Worm (Caenorhabditis elegans) whole organism, L4/young adult: Measurements from ENCODE around the gene T05A7.1.
A peak's percentile ranks its signal among the peaks of the same experiment; 100 is the strongest.

ENCODE experiments used
- W03F9.2 ChIP-seq: fragments of 150-350 bp; optimal IDR thresholded peaks from 2 replicates; lab custom pipeline; 2014; ENCODE audit warnings: missing biosample characterization, missing genetic modification characterization
- dao-5 ChIP-seq: sonication (generic microtip); optimal IDR thresholded peaks from 2 replicates; lab custom pipeline; 2016; ENCODE audit warnings: missing genotype, missing genetic modification characterization, moderate library complexity, missing compliant biosample characterization
- him-1 ChIP-seq: sonication (generic microtip); optimal IDR thresholded peaks from 2 replicates; lab custom pipeline; 2016; ENCODE audit warnings: missing genotype, missing genetic modification reagents, missing genetic modification characterization, missing compliant biosample characterization

Gene T05A7.1

DNA sequence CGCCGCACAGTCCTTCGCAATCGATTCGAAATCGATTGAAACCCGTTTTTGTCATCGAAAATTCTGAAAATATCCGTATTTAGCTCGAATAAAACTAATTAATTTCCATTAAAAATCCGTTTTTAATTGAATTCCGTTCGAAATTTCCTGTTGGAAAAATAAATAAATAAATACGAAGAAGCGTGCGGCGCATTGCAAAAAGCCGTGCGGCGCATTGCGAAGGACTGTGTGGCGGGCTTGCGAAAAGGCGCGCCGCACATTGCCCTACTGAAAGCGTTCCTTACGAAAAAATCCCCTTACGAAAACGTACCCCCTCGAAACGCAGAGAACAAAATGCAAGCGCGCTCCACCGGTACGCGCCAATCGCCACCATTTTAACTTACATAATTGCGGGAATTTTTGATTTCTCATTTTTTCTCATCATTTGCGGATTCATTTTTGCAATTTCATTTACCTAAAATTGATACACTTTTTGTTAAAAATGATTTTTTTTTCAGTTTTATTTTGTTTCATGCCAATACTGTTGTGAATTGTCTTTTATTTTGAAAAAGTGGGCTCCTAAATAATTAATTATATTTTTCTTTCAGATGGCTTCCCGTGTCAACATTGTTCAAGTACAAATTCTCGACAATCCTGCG is 23.6 kb downstream of the T05A7.1 start, which contains the start of gene unc-85:
Gene unc-85 (plus strand): TSS at position 588 of the 638 bp plus-strand sequence.
- peak; percentile 8 for TF ChIP-seq W03F9.2 (tag; lab: Kevin White, UChicago)
- peak; percentile 34 for TF ChIP-seq him-1

DNA sequence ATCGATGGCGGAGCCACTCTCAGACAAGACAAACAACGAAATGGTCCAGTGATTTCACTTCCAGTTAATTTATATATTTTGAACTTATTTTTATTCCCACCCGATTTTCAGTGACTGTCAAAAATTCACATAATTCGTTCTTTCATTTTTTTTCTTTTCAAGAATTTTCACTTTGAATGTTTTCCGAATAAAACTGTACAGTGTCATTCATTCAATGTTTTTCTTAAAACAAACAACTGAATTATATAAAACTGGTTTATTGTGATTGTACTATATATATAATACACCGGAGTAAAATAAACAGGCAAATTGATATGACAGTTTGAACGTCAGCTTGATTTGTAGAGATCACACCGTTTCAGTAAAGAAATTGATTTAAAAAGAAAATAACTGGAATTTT is 25.0 kb downstream of the T05A7.1 start:
- TF ChIP-seq W03F9.2 (tag; lab: Kevin White, UChicago) (no peak), dao-5 (tag; lab: Kevin White, UChicago) (no peak), him-1 (no peak)

DNA sequence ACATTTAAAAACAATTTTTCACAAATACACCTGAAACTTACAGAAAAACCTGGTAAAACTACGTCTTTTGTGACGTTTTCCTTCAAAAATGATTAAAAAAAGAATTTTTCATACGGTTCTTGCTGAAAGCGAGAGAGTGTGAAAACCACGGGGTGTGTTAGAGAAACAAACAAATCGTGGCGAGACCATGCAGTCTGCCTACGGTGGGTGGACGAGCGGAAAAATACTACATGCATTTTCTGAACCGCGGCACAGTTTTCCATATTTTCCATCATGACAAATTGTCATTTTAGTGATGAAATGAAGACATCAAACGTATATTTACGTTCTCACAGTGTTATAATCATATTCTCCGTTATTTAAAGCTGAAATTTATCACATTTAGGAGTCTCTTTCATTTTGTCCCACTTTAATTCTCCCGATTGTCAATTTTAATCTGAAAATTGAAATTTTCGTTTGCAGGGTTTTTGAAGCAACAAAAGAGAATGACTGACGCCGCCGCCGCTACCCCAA is 28.4 kb downstream of the T05A7.1 start, which contains the start of the genes F10G7.9 and tsn-1:
Gene F10G7.9 (minus strand): TSS at position 127 of the 513 bp plus-strand sequence.
Gene tsn-1 (plus strand): TSS at position 463 of the 513 bp plus-strand sequence.
- TF ChIP-seq him-1 (no peak), W03F9.2 (tag; lab: Kevin White, UChicago) (peak; percentile 88)

DNA sequence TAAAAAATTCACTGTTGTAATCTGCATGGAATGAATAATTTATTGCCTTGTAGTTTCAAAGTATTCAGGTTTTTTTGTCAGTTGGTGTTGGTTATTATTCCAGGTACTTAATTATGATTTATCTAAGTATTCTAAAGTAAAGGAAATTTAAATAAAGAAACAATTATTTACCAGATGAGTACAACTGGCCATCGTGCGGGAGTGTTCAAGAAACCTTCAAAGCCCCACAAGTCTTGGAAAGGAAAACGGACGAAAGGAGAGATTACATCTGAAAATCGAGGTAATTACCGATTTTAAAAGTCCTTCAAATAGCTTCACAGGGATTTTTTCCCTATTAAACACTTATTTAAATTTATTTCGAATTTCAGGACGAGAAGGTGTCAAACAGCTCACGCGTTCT is 32.1 kb downstream of the T05A7.1 start, which contains the start of gene tag-151:
Gene tag-151 (plus strand): TSS at position 158 of the 400 bp plus-strand sequence.
- TF ChIP-seq W03F9.2 (tag; lab: Kevin White, UChicago): no peak
- TF ChIP-seq him-1: no peak
- TF ChIP-seq dao-5 (tag; lab: Kevin White, UChicago): no peak

DNA sequence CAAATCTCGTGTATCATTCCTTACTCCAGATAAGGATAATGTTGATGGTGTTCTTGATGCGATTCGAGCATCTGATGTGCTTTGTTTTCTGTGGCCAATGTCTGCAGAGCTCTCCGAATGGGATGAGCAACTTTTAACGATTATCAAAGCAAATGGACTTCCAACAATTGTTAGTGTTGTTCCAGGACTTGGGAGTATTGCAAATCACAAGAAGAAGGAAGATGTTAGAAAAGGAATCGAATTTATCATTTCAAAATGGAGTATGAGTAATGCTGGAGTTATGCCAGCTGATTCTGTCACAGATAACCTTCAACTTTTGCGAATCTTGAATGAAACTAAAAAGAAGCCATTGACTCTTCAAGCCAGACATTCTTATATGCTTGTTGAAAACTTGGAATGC is 32.8 kb downstream of the T05A7.1 start:
- TF ChIP-seq W03F9.2 (tag; lab: Kevin White, UChicago): no peak
- no peak for TF ChIP-seq dao-5 (tag; lab: Kevin White, UChicago)
- TF ChIP-seq him-1: no peak

DNA sequence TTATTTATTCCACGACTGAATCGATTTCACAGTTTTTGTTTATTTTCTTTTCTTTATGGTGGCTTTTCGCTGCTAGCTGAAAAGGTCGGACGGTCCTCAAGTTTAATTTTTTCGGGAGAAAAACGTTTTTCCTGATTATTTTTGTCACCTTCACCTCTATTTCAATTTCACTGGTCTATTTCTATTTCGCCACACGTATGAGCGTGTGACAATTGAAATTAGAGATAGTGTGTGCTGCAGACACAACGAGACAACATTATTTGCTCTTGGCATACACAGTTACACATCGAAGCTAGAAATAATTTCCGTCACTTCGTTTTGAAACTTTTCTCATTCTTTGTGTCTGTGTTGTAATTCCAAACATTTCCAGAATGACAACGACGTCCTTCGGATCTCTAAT is 37.7 kb downstream of the T05A7.1 start, which contains the start of gene F41C3.8:
Gene F41C3.8 (plus strand): TSS at position 371 of the 400 bp plus-strand sequence.
- no peak for TF ChIP-seq W03F9.2 (tag; lab: Kevin White, UChicago)
- no peak for TF ChIP-seq dao-5 (tag; lab: Kevin White, UChicago)
- TF ChIP-seq him-1: no peak

DNA sequence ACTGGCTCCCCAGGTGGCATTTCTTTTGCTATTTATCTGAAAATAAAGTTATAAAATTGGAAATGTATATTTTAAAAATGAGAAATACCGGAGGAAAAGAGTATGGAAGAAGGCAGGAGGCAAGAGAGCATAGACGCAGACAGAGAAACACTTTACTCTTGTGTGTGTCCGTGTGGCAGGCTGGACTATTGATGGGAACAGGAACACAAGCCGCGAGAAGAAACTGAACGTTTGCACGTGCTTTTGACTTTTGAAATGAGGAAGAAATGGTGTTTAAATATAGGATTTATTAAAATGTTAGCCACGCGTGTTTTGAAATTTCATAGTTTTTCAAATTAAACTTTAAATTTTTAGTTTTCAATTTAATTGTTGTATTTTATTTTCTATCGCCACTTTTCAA is 48.1 kb downstream of the T05A7.1 start, which contains the start of gene F10G7.10:
Gene F10G7.10 (minus strand): TSS at position 145 of the 400 bp plus-strand sequence.
- peak; percentile 54 for TF ChIP-seq W03F9.2 (tag; lab: Kevin White, UChicago)
- TF ChIP-seq him-1: no peak
- TF ChIP-seq dao-5 (tag; lab: Kevin White, UChicago): no peak

DNA sequence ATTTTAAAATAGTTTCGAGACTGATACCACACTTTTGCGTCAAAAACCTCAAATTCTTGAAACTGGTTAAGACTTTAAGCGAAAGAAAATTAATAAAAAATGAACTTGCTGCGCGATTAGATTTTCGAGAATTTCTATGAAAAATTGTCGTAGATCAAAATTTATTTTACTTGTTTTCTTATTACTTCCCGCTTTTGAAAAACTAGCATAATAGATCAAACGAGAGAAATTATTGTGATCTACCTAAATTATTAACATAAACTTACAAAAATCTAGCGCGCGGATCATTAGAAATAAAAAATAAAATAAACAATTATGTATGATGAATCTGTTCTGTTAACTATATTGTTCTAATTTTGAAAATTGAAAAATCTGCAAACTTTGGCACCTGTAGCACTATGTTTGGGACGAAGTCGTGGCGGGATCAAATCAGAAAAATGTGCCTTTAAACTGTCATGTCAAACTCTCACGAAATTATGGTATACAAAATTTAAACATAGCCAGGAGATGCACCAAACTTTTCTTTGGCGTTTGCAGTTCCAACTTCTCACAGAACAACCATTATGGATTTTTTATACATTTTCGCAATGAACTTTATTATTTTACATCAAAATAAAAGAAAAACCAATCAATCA is 48.9 kb downstream of the T05A7.1 start:
- TF ChIP-seq dao-5 (tag; lab: Kevin White, UChicago): no peak
- TF ChIP-seq him-1: no peak
- TF ChIP-seq W03F9.2 (tag; lab: Kevin White, UChicago): no peak

DNA sequence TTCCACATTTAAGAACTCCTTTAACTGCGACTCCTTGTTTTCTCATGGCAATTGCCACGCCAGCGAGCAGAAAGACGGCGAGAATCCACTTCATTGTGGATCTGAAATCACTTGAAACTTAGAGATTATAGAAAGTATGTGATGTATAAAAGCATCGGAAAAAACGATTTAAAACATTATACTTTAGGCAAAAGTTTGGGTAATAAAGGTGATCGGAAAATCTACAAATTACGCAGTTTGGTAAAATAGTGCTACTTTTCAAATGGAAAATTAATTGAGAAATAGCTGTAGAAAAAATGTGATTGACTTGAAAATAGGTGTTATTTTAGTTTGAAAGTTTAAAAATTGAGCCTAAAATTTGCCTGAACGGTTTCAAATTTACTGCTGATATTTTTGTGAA is 49.8 kb downstream of the T05A7.1 start, which contains the start of gene ttr-41:
Gene ttr-41 (minus strand): TSS at position 101 of the 400 bp plus-strand sequence.
- no peak for TF ChIP-seq dao-5 (tag; lab: Kevin White, UChicago)
- no peak for TF ChIP-seq him-1
- TF ChIP-seq W03F9.2 (tag; lab: Kevin White, UChicago): no peak

DNA sequence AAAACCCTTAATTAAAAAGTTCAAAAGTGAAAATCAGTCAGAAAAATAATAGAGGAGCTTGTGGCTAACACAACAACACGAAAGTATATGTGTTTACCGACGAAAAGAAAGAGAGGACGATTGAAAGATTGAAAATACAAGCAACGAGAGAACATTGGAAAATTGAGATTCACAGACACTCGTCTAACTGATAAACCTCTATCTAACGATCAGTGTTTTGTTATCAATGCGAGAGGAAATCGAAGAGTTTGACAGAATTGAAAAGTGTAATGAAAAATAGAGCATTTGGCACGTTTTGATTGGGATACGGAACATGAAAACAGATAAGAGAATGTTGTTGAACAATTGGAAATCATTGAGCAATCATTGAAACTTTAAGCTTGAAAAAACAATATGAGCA is 50.7 kb downstream of the T05A7.1 start:
- TF ChIP-seq dao-5 (tag; lab: Kevin White, UChicago) (no peak), him-1 (no peak), W03F9.2 (tag; lab: Kevin White, UChicago) (peak; percentile 29)
